Fruit fly (Drosophila melanogaster) whole organism, prepupa: ENCODE measurements around the gene CG10560.

Experiments
- CG10669 ChIP-seq: fragments of 200-800 bp; sonication (Bioruptor generic); optimal IDR thresholded peaks from 3 replicates; lab custom pipeline; 2018; ENCODE audit warnings: missing biosample characterization, mild to moderate bottlenecking, missing genetic modification characterization, moderate library complexity
- CG1621 ChIP-seq: fragments of 200-800 bp; sonication (Bioruptor generic); optimal IDR thresholded peaks from 3 replicates; lab custom pipeline; 2018; ENCODE audit warnings: missing biosample characterization, mild to moderate bottlenecking, missing genetic modification characterization
- CG16779 ChIP-seq: fragments of 200-800 bp; sonication (Bioruptor generic); optimal IDR thresholded peaks from 3 replicates; lab custom pipeline; 2017; ENCODE audit warnings: missing biosample characterization, mild to moderate bottlenecking, missing genetic modification characterization
- CG34406 ChIP-seq: fragments of 200-800 bp; sonication (Bioruptor generic); optimal IDR thresholded peaks from 3 replicates; lab custom pipeline; 2016; ENCODE audit warnings: missing biosample characterization, missing genetic modification characterization
- CG6854 ChIP-seq: fragments of 200-800 bp; sonication (Bioruptor generic); optimal IDR thresholded peaks from 2 replicates; lab custom pipeline; 2017; ENCODE audit warnings: missing biosample characterization, mild to moderate bottlenecking, missing genetic modification characterization
- CG8632 ChIP-seq: fragments of 200-800 bp; sonication (Bioruptor generic); optimal IDR thresholded peaks from 3 replicates; lab custom pipeline; 2016; ENCODE audit warnings: missing biosample characterization, missing genetic modification characterization
- Eip75B ChIP-seq: fragments of 200-800 bp; sonication (Bioruptor generic); optimal IDR thresholded peaks from 3 replicates; lab custom pipeline; 2016; ENCODE audit warnings: missing biosample characterization, missing genetic modification characterization
- Eip93F ChIP-seq: fragments of 200-800 bp; sonication (Bioruptor generic); optimal IDR thresholded peaks from 2 replicates; lab custom pipeline; 2016; ENCODE audit warnings: missing biosample characterization, mild to moderate bottlenecking, missing genetic modification characterization
- Ets96B ChIP-seq: fragments of 200-800 bp; optimal IDR thresholded peaks from 2 replicates; lab custom pipeline; 2019; ENCODE audit warnings: missing biosample characterization, mild to moderate bottlenecking, missing genetic modification characterization, moderate library complexity
- Hr4 ChIP-seq: fragments of 200-800 bp; sonication (Bioruptor generic); optimal IDR thresholded peaks from 3 replicates; lab custom pipeline; 2016; ENCODE audit warnings: missing biosample characterization, missing genetic modification characterization
- OdsH ChIP-seq: fragments of 200-800 bp; sonication (Bioruptor generic); optimal IDR thresholded peaks from 3 replicates; lab custom pipeline; 2016; ENCODE audit warnings: missing biosample characterization, missing genetic modification characterization
- Sox102F ChIP-seq: fragments of 200-800 bp; sonication (Bioruptor generic); optimal IDR thresholded peaks from 2 replicates; lab custom pipeline; 2016; ENCODE audit warnings: missing biosample characterization, mild to moderate bottlenecking, missing genetic modification characterization
- lz ChIP-seq: fragments of 200-800 bp; sonication (Bioruptor generic); optimal IDR thresholded peaks from 3 replicates; lab custom pipeline; 2016; ENCODE audit warnings: missing biosample characterization, missing genetic modification characterization
- spab ChIP-seq: fragments of 200-800 bp; sonication (Bioruptor generic); optimal IDR thresholded peaks from 2 replicates; lab custom pipeline; 2017; ENCODE audit warnings: missing biosample characterization, mild to moderate bottlenecking, missing genetic modification characterization, missing genetic modification reagents

DNA sequence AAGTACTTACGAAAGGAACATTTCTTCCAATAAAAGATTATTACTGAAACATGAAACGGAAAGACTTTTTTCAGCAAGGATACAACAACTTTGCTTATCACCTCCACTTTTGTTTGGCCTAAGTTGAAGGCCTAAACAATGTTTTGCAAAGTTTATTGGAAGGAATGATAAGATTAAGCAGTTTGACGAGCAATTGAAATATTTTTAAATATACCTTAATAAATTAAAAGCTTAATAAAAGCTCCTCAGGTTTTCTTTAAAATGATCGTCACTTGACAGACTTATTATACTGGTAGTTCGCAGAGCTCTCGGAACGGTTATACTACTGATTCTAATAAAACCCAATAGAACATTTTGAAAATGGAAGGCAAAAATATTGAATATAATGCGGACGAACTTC is 34.7 kb downstream of the CG10560 start, which contains the start of gene CG31104:
- no peak for TF ChIP-seq lz (GFP tag; lab: Kevin White, UChicago)
- no peak for TF ChIP-seq CG16779
- no peak for TF ChIP-seq CG8632 (GFP tag; lab: Kevin White, UChicago)
- no peak for TF ChIP-seq OdsH (GFP tag; lab: Kevin White, UChicago)
- no peak for TF ChIP-seq Ets96B (tag; lab: Kevin White, UChicago)
- no peak for TF ChIP-seq spab (GFP tag; lab: Kevin White, UChicago)
- TF ChIP-seq CG10669 (GFP tag; lab: Kevin White, UChicago): no peak
- TF ChIP-seq CG6854 (GFP tag; lab: Kevin White, UChicago): no peak
- TF ChIP-seq CG1621 (tag; lab: Kevin White, UChicago): no peak
- no peak for TF ChIP-seq Sox102F (GFP tag; lab: Kevin White, UChicago)
- no peak for TF ChIP-seq Eip75B (GFP tag; lab: Kevin White, UChicago)
- TF ChIP-seq CG34406: no peak
- TF ChIP-seq Hr4 (GFP tag; lab: Kevin White, UChicago): no peak
- TF ChIP-seq Eip93F (GFP tag; lab: Kevin White, UChicago): no peak
